Fruit fly (Drosophila melanogaster): ENCODE results near the gene CG33939.

- TF ChIP-seq EcR (GFP tag; optimal IDR thresholded peaks at IDR 0.05): no peak
- no peak for TF ChIP-seq gl (tag; optimal IDR thresholded peaks at IDR 0.05)
- TF ChIP-seq CG8159 (tag; optimal IDR thresholded peaks at IDR 0.05): no peak
- TF ChIP-seq CG4496 (GFP tag; IDR thresholded peaks at IDR 0.05): no peak
- no peak for TF ChIP-seq CG17806 (tag; optimal IDR thresholded peaks at IDR 0.05)
- no peak for TF ChIP-seq rn (GFP tag; IDR thresholded peaks at IDR 0.05)
- no peak for TF ChIP-seq CG13204 (GFP tag; optimal IDR thresholded peaks at IDR 0.05)
- TF ChIP-seq CG12605 (GFP tag; IDR thresholded peaks at IDR 0.05): no peak
- no peak for TF ChIP-seq CG14655 (GFP tag; optimal IDR thresholded peaks at IDR 0.05)
- TF ChIP-seq CG10348 (GFP tag; IDR thresholded peaks at IDR 0.05): no peak
- no peak for TF ChIP-seq Pif1B (GFP tag; optimal IDR thresholded peaks at IDR 0.05)
- no peak for TF ChIP-seq D1 (tag; optimal IDR thresholded peaks at IDR 0.05)
These were observed 50.4 kb downstream of the CG33939 start, which contains the start of gene CG15882 for dm6 chrX:19124288-19124687.
